Fruit fly (Drosophila melanogaster) Kc167 (cell line): Measurements from ENCODE around the gene Rpt4R.

ENCODE experiments used
- Myc ChIP-seq: fragments of >200 bp; optimal IDR thresholded peaks from 2 replicates; lab custom pipeline; 2017; ENCODE audit warnings: missing external identifiers
- Sin3A ChIP-seq: fragments of >200 bp; optimal IDR thresholded peaks from 2 replicates; lab custom pipeline; 2018; ENCODE audit warnings: missing external identifiers
- h ChIP-seq: fragments of >200 bp; optimal IDR thresholded peaks from 3 replicates; lab custom pipeline; 2018; ENCODE audit warnings: missing external identifiers
- insv ChIP-seq: fragments of >200 bp; optimal IDR thresholded peaks from 3 replicates; lab custom pipeline; 2018; ENCODE audit warnings: missing external identifiers
- psq ChIP-seq: fragments of >200 bp; optimal IDR thresholded peaks from 2 replicates; lab custom pipeline; 2017; ENCODE audit warnings: missing external identifiers
- ttk ChIP-seq: sonication (Bioruptor generic); optimal IDR thresholded peaks from 2 replicates; lab custom pipeline; 2017; ENCODE audit warnings: missing external identifiers

Gene Rpt4R

DNA sequence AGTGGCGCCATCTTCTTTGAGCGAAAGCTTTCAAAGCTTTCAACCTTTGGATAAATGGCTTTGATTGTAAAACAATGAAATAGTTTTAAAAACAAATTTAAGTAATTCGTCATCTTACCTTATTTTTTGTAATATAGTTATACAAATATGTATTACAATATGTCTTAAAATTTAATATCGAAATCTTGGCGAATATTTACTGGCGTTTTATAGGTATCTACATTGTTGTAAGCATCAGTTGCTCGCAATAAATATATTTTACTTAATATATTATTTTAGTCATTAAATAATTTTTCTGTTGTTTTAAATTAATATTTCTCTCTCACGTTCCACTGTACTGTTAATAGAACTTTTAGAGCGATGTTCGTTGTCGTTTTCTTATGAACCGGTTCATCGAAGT lies at the start of gene Rpt4R:
TSS of gene Rpt4R (plus strand) at position 301 of the 400 bp plus-strand sequence.
- TF ChIP-seq ttk (no peak), insv (lab: Kevin White, UChicago) (no peak), psq (lab: Kevin White, UChicago) (no peak), Sin3A (no peak), h (lab: Kevin White, UChicago) (no peak), Myc (lab: Kevin White, UChicago) (no peak)

- TF ChIP-seq ttk (no peak), Sin3A (no peak), psq (lab: Kevin White, UChicago) (no peak), h (lab: Kevin White, UChicago) (no peak), Myc (lab: Kevin White, UChicago) (no peak), insv (lab: Kevin White, UChicago) (no peak)
These were observed 48.9 kb upstream of the Rpt4R start for dm6 chr3L:11892766-11893165.

- no peak for TF ChIP-seq Myc (lab: Kevin White, UChicago)
- TF ChIP-seq psq (lab: Kevin White, UChicago): no peak
- no peak for TF ChIP-seq Sin3A
- no peak for TF ChIP-seq ttk
- no peak for TF ChIP-seq insv (lab: Kevin White, UChicago)
- TF ChIP-seq h (lab: Kevin White, UChicago): no peak
These were observed 45.0 kb upstream of the Rpt4R start for dm6 chr3L:11896756-11897155.

DNA sequence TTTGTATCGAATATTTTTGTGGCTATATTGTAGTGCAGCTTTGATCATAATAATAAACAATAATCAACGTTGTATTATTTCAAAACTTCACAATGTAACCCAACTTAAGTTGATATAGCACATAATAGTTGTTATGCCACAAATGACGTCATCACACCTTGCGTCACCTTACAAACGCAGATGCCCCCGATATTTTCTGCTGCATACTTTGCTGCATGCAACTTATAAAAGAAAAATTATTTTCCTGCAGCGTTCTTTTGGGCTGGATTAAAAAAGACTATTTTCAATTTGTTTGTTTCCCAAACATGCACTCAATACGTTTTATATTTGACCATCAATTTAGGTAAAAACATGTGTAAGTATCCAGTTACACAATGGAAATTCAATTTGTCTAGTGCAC lies 23.5 kb upstream of the Rpt4R start:
- no peak for TF ChIP-seq h (lab: Kevin White, UChicago)
- TF ChIP-seq Myc (lab: Kevin White, UChicago): no peak
- no peak for TF ChIP-seq ttk
- TF ChIP-seq insv (lab: Kevin White, UChicago): no peak

DNA sequence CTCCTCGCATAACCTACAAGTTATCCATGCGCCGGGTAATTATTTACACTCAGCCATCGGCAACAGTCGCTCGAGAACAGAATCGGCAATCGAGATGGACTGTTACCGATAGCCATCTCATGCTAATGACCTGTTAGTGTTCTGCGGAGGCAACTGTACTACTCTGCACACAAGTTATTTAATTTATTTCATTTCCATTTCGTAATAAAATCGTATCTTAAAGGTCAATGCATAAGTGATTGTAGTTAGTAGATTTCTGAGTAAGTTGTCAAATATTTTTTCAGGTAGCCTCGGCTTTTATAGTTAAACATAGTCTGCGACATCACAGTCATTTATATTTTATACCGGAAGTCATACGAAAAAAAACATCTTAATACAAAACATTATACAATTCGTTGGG lies 20.5 kb upstream of the Rpt4R start, which contains the start of gene CG11588:
TSS of gene CG11588 (plus strand) at position 301 of the 400 bp plus-strand sequence.
- TF ChIP-seq h (lab: Kevin White, UChicago) (no peak), Sin3A (no peak)

DNA sequence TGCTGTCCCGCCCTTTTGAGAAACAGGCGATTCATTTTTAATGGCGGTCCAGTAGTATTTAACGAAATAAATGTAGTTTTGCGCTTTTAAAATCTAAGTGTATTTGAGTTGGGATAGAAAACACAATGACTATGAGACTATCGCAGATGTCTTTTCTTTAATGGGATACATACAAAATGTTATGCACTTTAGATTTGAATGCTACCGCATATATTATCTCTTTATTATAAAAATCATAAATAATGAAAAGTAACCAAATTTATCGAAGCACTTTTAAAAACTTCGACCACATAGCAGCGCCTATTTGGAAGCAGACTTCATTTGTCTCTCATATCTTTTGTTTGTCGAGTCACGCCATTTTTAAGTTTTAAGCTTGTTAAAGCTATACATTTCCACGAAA lies 17.1 kb upstream of the Rpt4R start, which contains the start of gene SdhAL:
TSS of gene SdhAL (minus strand) at position 101 of the 400 bp plus-strand sequence.
- TF ChIP-seq Myc (lab: Kevin White, UChicago) (no peak), psq (lab: Kevin White, UChicago) (no peak), ttk (no peak), Sin3A (no peak)

DNA sequence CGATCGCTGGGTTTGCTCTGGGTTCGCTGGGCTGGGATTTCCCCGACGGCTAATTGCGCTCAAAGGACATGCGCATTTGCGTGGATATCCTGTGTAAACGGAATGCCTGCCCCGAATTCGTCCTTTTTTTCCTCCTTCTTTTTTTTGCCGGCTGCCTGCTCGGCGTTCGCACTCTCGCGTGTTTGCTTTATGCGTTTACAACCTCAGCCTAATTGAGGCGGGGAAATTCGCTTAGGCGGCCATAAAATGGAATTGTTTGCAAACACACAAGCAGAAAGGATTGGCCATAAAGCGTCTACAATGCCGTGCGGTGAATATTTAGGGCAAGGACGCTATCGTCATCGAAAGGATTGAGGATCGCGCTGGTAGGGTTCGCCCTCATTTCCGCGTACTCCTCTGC lies 16.3 kb upstream of the Rpt4R start:
- TF ChIP-seq insv (lab: Kevin White, UChicago): no peak
- no peak for TF ChIP-seq Sin3A
- TF ChIP-seq ttk: no peak
- TF ChIP-seq Myc (lab: Kevin White, UChicago): no peak
- no peak for TF ChIP-seq psq (lab: Kevin White, UChicago)
- TF ChIP-seq h (lab: Kevin White, UChicago): no peak

DNA sequence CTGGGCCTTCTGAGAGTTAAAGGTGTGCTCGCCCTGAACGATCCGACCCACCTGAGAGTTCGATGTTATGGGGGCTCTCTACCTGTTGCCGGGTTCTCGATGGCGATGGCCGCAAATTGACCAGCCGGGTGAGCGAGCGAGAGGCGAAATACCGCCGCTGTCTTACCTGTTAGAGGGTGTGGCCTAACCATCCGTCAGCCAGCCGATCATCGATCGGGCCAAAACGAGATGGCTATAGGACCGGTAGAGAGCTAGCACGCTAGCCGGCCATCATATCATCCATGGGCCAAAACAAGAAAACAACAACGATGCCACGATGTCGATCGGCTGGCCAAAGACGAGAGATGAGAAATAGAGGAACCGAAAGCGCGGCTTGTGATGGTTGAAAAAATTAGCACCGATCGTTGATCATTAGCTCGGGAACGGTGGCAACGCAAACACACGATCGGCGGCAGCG lies 14.4 kb upstream of the Rpt4R start, which contains the start of gene byn:
TSS of gene byn (plus strand) at position 407 of the 457 bp plus-strand sequence.
- TF ChIP-seq psq (lab: Kevin White, UChicago) (no peak), Myc (lab: Kevin White, UChicago) (no peak), Sin3A (no peak), insv (lab: Kevin White, UChicago) (no peak), ttk (no peak), h (lab: Kevin White, UChicago) (no peak)

- TF ChIP-seq h (lab: Kevin White, UChicago): no peak
- no peak for TF ChIP-seq psq (lab: Kevin White, UChicago)
- no peak for TF ChIP-seq insv (lab: Kevin White, UChicago)
- TF ChIP-seq Myc (lab: Kevin White, UChicago): no peak
- TF ChIP-seq Sin3A: no peak
- no peak for TF ChIP-seq ttk
These were observed 10.1 kb upstream of the Rpt4R start for dm6 chr3L:11931619-11932018.

DNA sequence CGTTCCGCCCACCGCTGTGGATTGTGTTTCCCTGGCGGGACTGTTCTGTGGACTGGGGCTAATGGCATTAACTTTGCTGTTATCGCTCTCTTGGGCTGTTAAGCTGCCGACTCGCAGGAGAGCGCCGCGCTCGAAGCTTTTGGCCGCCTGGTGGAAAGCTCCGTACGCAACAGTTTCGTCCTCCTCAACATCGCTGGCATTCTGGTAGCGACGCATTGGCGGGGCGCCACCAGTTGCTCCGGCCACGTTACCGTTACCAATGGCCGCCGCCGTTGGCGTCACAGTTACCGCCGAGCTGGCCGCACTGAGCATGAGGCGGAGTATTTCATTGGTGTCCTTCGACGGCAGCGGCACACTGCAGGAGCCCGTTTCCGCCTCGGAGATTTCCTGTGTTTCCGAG lies 4.4 kb upstream of the Rpt4R start:
- TF ChIP-seq Sin3A (no peak), insv (lab: Kevin White, UChicago) (no peak), Myc (lab: Kevin White, UChicago) (no peak), ttk (no peak), psq (lab: Kevin White, UChicago) (no peak), h (lab: Kevin White, UChicago) (no peak)

dm6 chr3L:11938716-11939115 lies 3.0 kb upstream of the Rpt4R start, which contains the start of gene CG44837:
Gene CG44837 (minus strand): TSS chr3L:11938872.
- TF ChIP-seq ttk (no peak), h (lab: Kevin White, UChicago) (no peak), insv (lab: Kevin White, UChicago) (no peak), psq (lab: Kevin White, UChicago) (no peak)

DNA sequence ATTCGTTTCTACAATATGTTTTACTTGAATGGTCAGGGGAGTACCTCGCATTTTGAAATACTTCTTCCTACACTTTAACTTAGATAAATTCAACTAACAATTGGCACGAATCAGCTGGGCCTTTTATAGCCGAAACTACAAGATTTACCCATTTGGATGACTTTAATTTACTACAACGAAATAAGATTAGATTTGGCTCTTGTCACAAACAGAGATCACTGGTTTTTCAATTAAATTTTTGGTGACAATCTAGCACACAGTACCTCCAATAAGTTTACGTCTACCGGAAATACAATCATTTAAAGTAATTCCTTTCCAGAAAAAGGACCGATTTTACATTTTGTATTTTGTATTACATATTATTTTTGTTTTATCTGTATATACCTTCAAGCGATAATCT lies 3.0 kb downstream of the Rpt4R start, which contains the start of gene CG5883:
TSS of gene CG5883 (minus strand) at position 101 of the 400 bp plus-strand sequence.
- no peak for TF ChIP-seq insv (lab: Kevin White, UChicago)

- TF ChIP-seq psq (lab: Kevin White, UChicago): no peak
- no peak for TF ChIP-seq Sin3A
- no peak for TF ChIP-seq insv (lab: Kevin White, UChicago)
- TF ChIP-seq h (lab: Kevin White, UChicago): no peak
- TF ChIP-seq Myc (lab: Kevin White, UChicago): no peak
These were observed 5.6 kb downstream of the Rpt4R start, which contains the start of gene CG7252 for dm6 chr3L:11947357-11947756. Gene CG7252 (plus strand): TSS chr3L:11947675.
